Fruit fly (Drosophila melanogaster): Measurements from ENCODE around the gene gammaSnap2.

gammaSnap2 gene

DNA sequence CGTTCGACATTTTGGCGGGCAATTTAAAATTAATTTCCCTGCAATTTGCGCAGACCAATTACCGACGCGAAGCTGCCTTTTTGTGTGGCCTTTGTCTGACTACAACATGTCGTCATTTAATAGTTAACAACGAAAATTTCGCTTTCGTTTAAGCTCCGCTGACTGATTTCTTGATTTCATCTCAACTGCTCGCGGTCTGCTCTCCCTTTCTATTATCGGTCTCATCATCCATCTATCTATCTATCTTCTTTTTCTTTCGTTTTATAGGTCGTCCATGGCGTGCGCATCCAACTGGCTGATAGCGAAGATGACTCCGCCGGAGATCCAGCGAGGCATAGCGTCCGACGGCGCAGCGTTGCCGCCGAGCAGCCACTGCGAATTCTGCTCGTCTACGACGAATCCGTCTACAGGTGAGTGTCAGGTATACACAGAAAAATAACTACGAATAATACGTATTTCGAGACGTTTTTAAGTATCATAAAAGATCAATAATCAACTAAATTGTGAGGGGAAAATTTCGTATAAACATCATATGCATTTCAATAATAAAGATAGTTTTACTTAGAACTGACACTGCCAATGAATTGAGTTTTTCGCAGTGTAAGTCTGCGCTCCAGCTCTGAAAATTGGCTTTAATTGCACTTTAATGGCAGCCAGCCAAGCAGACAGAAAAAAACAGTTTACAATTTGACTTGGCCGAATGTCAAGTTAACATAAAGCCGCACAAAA lies 32.9 kb upstream of the gammaSnap2 start (continued):
- TF ChIP-seq CG10631 (GFP tag; optimal IDR thresholded peaks at IDR 0.05): peak; percentile 34
- peak; percentile 60 for TF ChIP-seq dac (GFP tag; optimal IDR thresholded peaks at IDR 0.05)
- no peak for TF ChIP-seq CG10669 (GFP tag; optimal IDR thresholded peaks at IDR 0.05)
- no peak for TF ChIP-seq vri (GFP tag; optimal IDR thresholded peaks at IDR 0.05)
- peak; percentile 37 for TF ChIP-seq CG4318 (GFP tag; optimal IDR thresholded peaks at IDR 0.05)
- TF ChIP-seq acj6 (GFP tag; optimal IDR thresholded peaks at IDR 0.05): peak; percentile 33
- peak; percentile 79; the same call in 2 of the 3 replicates for TF ChIP-seq CG6163 (GFP tag; IDR thresholded peaks at IDR 0.05)
- no peak for TF ChIP-seq Hr38 (GFP tag; optimal IDR thresholded peaks at IDR 0.05)
- no peak for TF ChIP-seq cyc (GFP tag; optimal IDR thresholded peaks at IDR 0.05)
- peak; percentile 23 for TF ChIP-seq Eip75B (GFP tag; optimal IDR thresholded peaks at IDR 0.05)
- no peak for TF ChIP-seq Hr39 (GFP tag; optimal IDR thresholded peaks at IDR 0.05)
- no peak for TF ChIP-seq Sox102F (GFP tag; optimal IDR thresholded peaks at IDR 0.05)
- no peak for TF ChIP-seq Sox15 (GFP tag; optimal IDR thresholded peaks at IDR 0.05)
- TF ChIP-seq svp (GFP tag): no peak
- no peak for TF ChIP-seq Eip78C (GFP tag)
- peak; percentile 16 for TF ChIP-seq CG7368 (GFP tag; optimal IDR thresholded peaks at IDR 0.05)
- no peak for TF ChIP-seq dsx (GFP tag; optimal IDR thresholded peaks at IDR 0.05; ENCODE audit: poor library complexity, severe bottlenecking)
- peak; percentile 58 for TF ChIP-seq pdm3 (GFP tag; optimal IDR thresholded peaks at IDR 0.05)
- peak; percentile 62 for TF ChIP-seq Gug (GFP tag; IDR thresholded peaks at IDR 0.05)
- TF ChIP-seq CG8319 (GFP tag; optimal IDR thresholded peaks at IDR 0.05): peak; percentile 8
- TF ChIP-seq CG11762 (GFP tag; optimal IDR thresholded peaks at IDR 0.05; ENCODE audit: insufficient read depth): peak; percentile 19
- no peak for TF ChIP-seq CG8632 (GFP tag; optimal IDR thresholded peaks at IDR 0.05)
- no peak for TF ChIP-seq Blimp-1 (GFP tag; optimal IDR thresholded peaks at IDR 0.05)
- TF ChIP-seq CG6808 (GFP tag; optimal IDR thresholded peaks at IDR 0.05): no peak
- no peak for TF ChIP-seq CG11902 (GFP tag; optimal IDR thresholded peaks at IDR 0.05)
- TF ChIP-seq CG16779 (tag; optimal IDR thresholded peaks at IDR 0.05): no peak
- TF ChIP-seq Ets21C (GFP tag; optimal IDR thresholded peaks at IDR 0.05): no peak
- peak in 1 of 2 experiments; percentile 33 for TF ChIP-seq salr (GFP tag; optimal IDR thresholded peaks at IDR 0.05)
- TF ChIP-seq CG9139 (GFP tag; optimal IDR thresholded peaks at IDR 0.05): no peak
- no peak for TF ChIP-seq ss (GFP tag; optimal IDR thresholded peaks at IDR 0.05)

DNA sequence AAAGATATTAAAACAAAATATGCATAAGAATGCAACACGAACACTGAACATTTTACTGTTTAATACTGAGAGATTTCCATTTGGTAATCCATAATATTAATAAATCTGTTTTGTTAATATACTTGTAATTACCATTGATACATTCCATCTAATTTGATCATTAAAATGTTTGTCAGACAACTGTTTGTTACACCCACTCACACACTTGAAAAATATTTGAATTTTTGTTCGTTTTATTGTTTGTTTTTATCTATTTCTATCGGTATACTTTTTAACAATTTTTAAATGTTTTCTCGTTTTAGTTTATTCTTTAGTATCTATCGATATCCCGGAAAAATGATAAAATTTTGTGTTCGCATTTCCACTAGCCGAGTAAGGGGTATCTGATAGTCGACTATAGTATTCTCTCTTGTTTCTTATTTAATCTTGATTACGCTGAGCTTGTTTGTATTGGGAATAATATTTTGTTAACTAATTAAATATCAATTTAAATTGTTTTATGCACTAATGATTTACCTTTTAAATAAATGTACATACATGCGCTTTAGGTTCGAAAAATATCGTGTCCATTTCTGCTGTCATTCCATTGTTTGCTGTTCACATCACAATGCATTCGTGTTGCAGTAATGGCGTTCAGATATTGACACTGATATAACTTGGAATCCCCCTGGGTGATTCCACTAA lies 30.8 kb upstream of the gammaSnap2 start, which contains the start of gene CG34303:
Gene CG34303, minus strand, starts transcription at position 51 of the 684 bp plus-strand sequence.
- TF ChIP-seq CG15336 (GFP tag; IDR thresholded peaks at IDR 0.05) (no peak), Lpt (GFP tag; optimal IDR thresholded peaks at IDR 0.05) (no peak), Eip78C (GFP tag) (peak; percentile 27)

DNA sequence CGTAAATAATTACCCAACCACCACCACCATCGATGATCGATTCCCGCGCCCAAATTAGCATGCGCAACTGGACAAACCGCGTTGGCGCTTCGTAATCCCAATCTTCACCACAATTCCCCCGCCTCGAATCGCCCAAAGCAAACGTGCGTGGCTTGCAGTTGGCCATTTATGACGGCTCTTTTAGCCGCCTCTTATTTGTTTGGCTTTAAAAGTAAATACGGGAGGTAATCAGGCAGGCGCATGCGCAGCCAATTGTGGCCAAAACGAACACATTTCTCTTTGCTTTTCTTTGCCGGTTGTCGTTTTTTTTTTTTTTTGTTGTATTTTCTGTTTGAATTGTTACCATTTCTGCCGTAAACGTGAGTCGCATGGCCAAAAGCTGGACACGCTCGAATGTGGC lies 29.4 kb upstream of the gammaSnap2 start:
- peak; percentile 37 for TF ChIP-seq fkh (GFP tag; optimal IDR thresholded peaks at IDR 0.05)
- no peak for TF ChIP-seq CG11902 (GFP tag; optimal IDR thresholded peaks at IDR 0.05)

- TF ChIP-seq svp (GFP tag) (peak; percentile 33), Hr4 (GFP tag; optimal IDR thresholded peaks at IDR 0.05) (peak; percentile 56), CG6276 (GFP tag; optimal IDR thresholded peaks at IDR 0.05) (peak; percentile 32), CG34406 (GFP tag; optimal IDR thresholded peaks at IDR 0.05) (no peak), CG15336 (GFP tag; IDR thresholded peaks at IDR 0.05) (no peak), Eip78C (GFP tag) (peak; percentile 41), Blimp-1 (GFP tag; optimal IDR thresholded peaks at IDR 0.05) (peak; percentile 78), CG32006 (GFP tag; optimal IDR thresholded peaks at IDR 0.05) (peak; percentile 71), eg (GFP tag; IDR thresholded peaks at IDR 0.05) (0 out of 3 replicates have a peak, but pooled peaks have one; percentile 17), CG4318 (GFP tag; optimal IDR thresholded peaks at IDR 0.05) (peak; percentile 58), CG3919 (GFP tag; optimal IDR thresholded peaks at IDR 0.05) (no peak), CG6163 (GFP tag; IDR thresholded peaks at IDR 0.05) (0 out of 3 replicates have a peak, but pooled peaks have one; percentile 22)
Measured at dm6 chr3R:10149667-10150398, 28.6 kb upstream of the gammaSnap2 start.

All from whole organism, prepupa.